Worm (Caenorhabditis elegans) whole organism, L1 larva: Measurements from ENCODE around the gene pals-27.
A peak's percentile ranks its signal among the peaks of the same experiment; 100 is the strongest.

Source experiments
- C04F5.9 ChIP-seq: sonication (generic microtip); optimal IDR thresholded peaks from 2 replicates; lab custom pipeline; 2016; ENCODE audit warnings: missing genetic modification characterization, missing compliant biosample characterization
- C16A3.4 ChIP-seq: fragments of 150-350 bp; optimal IDR thresholded peaks from 2 replicates; lab custom pipeline; 2014; ENCODE audit warnings: missing biosample characterization, missing genetic modification characterization
- C34B4.2 ChIP-seq: sonication (generic microtip); optimal IDR thresholded peaks from 2 replicates; lab custom pipeline; 2017; ENCODE audit warnings: mild to moderate bottlenecking, missing genetic modification characterization, missing compliant biosample characterization
- alr-1 ChIP-seq: fragments of 200-800 bp; sonication (Bioruptor generic); optimal IDR thresholded peaks from 2 replicates; lab custom pipeline; 2018; ENCODE audit warnings: borderline replicate concordance, mild to moderate bottlenecking, missing genetic modification characterization, missing compliant biosample characterization
- ama-1 ChIP-seq: fragments of 150-350 bp; optimal IDR thresholded peaks from 2 replicates; lab custom pipeline; 2014
- blmp-1 ChIP-seq: fragments of 150-350 bp; optimal IDR thresholded peaks from 2 replicates; lab custom pipeline; 2014; ENCODE audit warnings: missing biosample characterization, missing genetic modification characterization
- ceh-63 ChIP-seq: fragments of 200-800 bp; sonication (Bioruptor generic); optimal IDR thresholded peaks from 2 replicates; lab custom pipeline; 2018; ENCODE audit warnings: mild to moderate bottlenecking, missing genetic modification characterization, missing compliant biosample characterization
- ceh-8 ChIP-seq: fragments of 200-800 bp; sonication (Bioruptor generic); optimal IDR thresholded peaks from 2 replicates; lab custom pipeline; 2018; ENCODE audit warnings: mild to moderate bottlenecking, missing genetic modification characterization, moderate library complexity, missing compliant biosample characterization
- ceh-82 ChIP-seq, 3 experiments: fragments of 150-350 bp in 1 of 3; sonication (generic microtip) in 2 of 3; optimal IDR thresholded peaks; 2 replicates each; lab custom pipeline; 2014 to 2017; ENCODE audit warnings: missing biosample characterization in 3 of 3, missing genetic modification characterization in 3 of 3
- dpl-1 ChIP-seq, 3 experiments: fragments of 150-350 bp in 2 of 3; sonication (generic microtip) in 1 of 3; optimal IDR thresholded peaks; 2 replicates each; lab custom pipeline; 2014 to 2017; ENCODE audit warnings: missing biosample characterization in 3 of 3, missing genetic modification characterization in 3 of 3, missing genetic modification reagents in 3 of 3
- efl-1 ChIP-seq, 4 experiments: fragments of 150-350 bp; optimal IDR thresholded peaks in 3 of 4; peaks in 1 of 4; 1 replicate in 1 of 4; 2 replicates in 3 of 4; lab custom pipeline; 2014; ENCODE audit warnings: missing biosample characterization in 2 of 4, missing genetic modification characterization in 2 of 4, missing genetic modification reagents in 2 of 4
- egl-13 ChIP-seq: sonication (generic microtip); optimal IDR thresholded peaks from 2 replicates; lab custom pipeline; 2016; ENCODE audit warnings: missing genotype, missing genetic modification reagents, missing genetic modification characterization, missing compliant biosample characterization
- ets-5 ChIP-seq: fragments of 200-800 bp; sonication (Bioruptor generic); IDR thresholded peaks from 2 replicates; pipeline ENCODE4 v1.3.6; 2022; ENCODE audit warnings: missing genetic modification characterization, missing compliant biosample characterization
- fos-1 ChIP-seq: fragments of 150-350 bp; optimal IDR thresholded peaks from 2 replicates; lab custom pipeline; 2014; ENCODE audit warnings: missing biosample characterization, missing genetic modification characterization
- grh-1 ChIP-seq: fragments of 200-800 bp; sonication (Bioruptor generic); IDR thresholded peaks from 2 replicates; pipeline ENCODE4 v1.3.6; 2022; ENCODE audit warnings: missing genetic modification reagents, missing genetic modification characterization, missing compliant biosample characterization
- hlh-17 ChIP-seq: fragments of 200-800 bp; sonication (Bioruptor generic); optimal IDR thresholded peaks from 2 replicates; lab custom pipeline; 2018; ENCODE audit warnings: missing genetic modification characterization, mild to moderate bottlenecking, missing compliant biosample characterization, moderate library complexity, borderline replicate concordance
- hpl-2 ChIP-seq: fragments of 150-350 bp; optimal IDR thresholded peaks from 2 replicates; lab custom pipeline; 2014; ENCODE audit warnings: missing biosample characterization, missing genetic modification reagents, missing genetic modification characterization
- jun-1 ChIP-seq: fragments of 150-350 bp; optimal IDR thresholded peaks from 2 replicates; lab custom pipeline; 2014; ENCODE audit warnings: missing biosample characterization, missing genetic modification reagents, missing genetic modification characterization
- lin-13 ChIP-seq: fragments of 150-350 bp; optimal IDR thresholded peaks from 2 replicates; lab custom pipeline; 2014; ENCODE audit warnings: missing biosample characterization, missing genetic modification reagents, missing genetic modification characterization
- lin-15B ChIP-seq: fragments of 150-350 bp; sonication (generic microtip); optimal IDR thresholded peaks from 3 replicates; lab custom pipeline; 2014; ENCODE audit warnings: missing biosample characterization, missing genetic modification characterization
- mef-2 ChIP-seq: fragments of 150-350 bp; optimal IDR thresholded peaks from 2 replicates; lab custom pipeline; 2014; ENCODE audit warnings: missing biosample characterization, missing genetic modification characterization
- nhr-19 ChIP-seq: fragments of 200-800 bp; sonication (Bioruptor generic); conservative IDR thresholded peaks from 2 replicates; pipeline ENCODE4 v1.3.6; 2022; ENCODE audit warnings: missing genetic modification characterization, missing compliant biosample characterization
- nhr-237 ChIP-seq: fragments of 150-350 bp; optimal IDR thresholded peaks from 2 replicates; lab custom pipeline; 2014; ENCODE audit warnings: missing biosample characterization, missing genetic modification characterization
- nhr-47 ChIP-seq: sonication (generic microtip); optimal IDR thresholded peaks from 2 replicates; lab custom pipeline; 2016; ENCODE audit warnings: mild to moderate bottlenecking, missing genetic modification characterization, moderate library complexity, missing compliant biosample characterization
- nhr-76 ChIP-seq: sonication (generic microtip); optimal IDR thresholded peaks from 2 replicates; lab custom pipeline; 2017; ENCODE audit warnings: missing biosample characterization, missing genetic modification characterization
- nhr-85 ChIP-seq: sonication (generic microtip); peaks from one replicate; lab custom pipeline; 2016; ENCODE audit warnings: missing genetic modification characterization, inconsistent platforms, missing compliant biosample characterization
- nhr-90 ChIP-seq: sonication (generic microtip); optimal IDR thresholded peaks from 2 replicates; lab custom pipeline; 2016; ENCODE audit warnings: mild to moderate bottlenecking, missing genetic modification characterization, missing compliant biosample characterization; ENCODE audit not compliant: poor library complexity
- pag-3 ChIP-seq: sonication (generic microtip); optimal IDR thresholded peaks from 2 replicates; lab custom pipeline; 2017; ENCODE audit warnings: missing genetic modification characterization, mild to moderate bottlenecking, missing compliant biosample characterization, antibody characterized with exemption, borderline replicate concordance; ENCODE audit not compliant: insufficient read depth
- pax-3 ChIP-seq: fragments of 200-800 bp; sonication (Bioruptor generic); optimal IDR thresholded peaks from 2 replicates; lab custom pipeline; 2018; ENCODE audit warnings: mild to moderate bottlenecking, missing genetic modification characterization, moderate library complexity, missing compliant biosample characterization
- snu-23 ChIP-seq: sonication (generic microtip); optimal IDR thresholded peaks from 2 replicates; lab custom pipeline; 2016; ENCODE audit warnings: missing genetic modification characterization, missing compliant biosample characterization
- sup-37 ChIP-seq: fragments of 200-800 bp; sonication (Bioruptor generic); optimal IDR thresholded peaks from 2 replicates; lab custom pipeline; 2018; ENCODE audit warnings: mild to moderate bottlenecking, missing genetic modification characterization, missing compliant biosample characterization
- swsn-7 ChIP-seq: sonication (generic microtip); optimal IDR thresholded peaks from 2 replicates; lab custom pipeline; 2016; ENCODE audit warnings: missing genetic modification characterization, missing compliant biosample characterization
- tlp-1 ChIP-seq: fragments of 150-350 bp; optimal IDR thresholded peaks from 2 replicates; lab custom pipeline; 2014; ENCODE audit warnings: missing biosample characterization, missing genetic modification characterization
- unc-30 ChIP-seq: sonication (generic microtip); optimal IDR thresholded peaks from 2 replicates; lab custom pipeline; 2017; ENCODE audit warnings: missing biosample characterization, missing genetic modification characterization
- unc-86 ChIP-seq: sonication (generic microtip); optimal IDR thresholded peaks from 2 replicates; lab custom pipeline; 2016; ENCODE audit warnings: missing genetic modification characterization, missing compliant biosample characterization
- vab-15 ChIP-seq: sonication (generic microtip); optimal IDR thresholded peaks from 2 replicates; lab custom pipeline; 2017; ENCODE audit warnings: missing genotype, mild to moderate bottlenecking, missing genetic modification characterization, missing compliant biosample characterization
- xbp-1 ChIP-seq: sonication (generic microtip); optimal IDR thresholded peaks from 2 replicates; lab custom pipeline; 2016; ENCODE audit warnings: missing genetic modification characterization, missing compliant biosample characterization
- zag-1 ChIP-seq: fragments of 150-350 bp; optimal IDR thresholded peaks from 2 replicates; lab custom pipeline; 2014; ENCODE audit warnings: missing biosample characterization, missing genetic modification characterization
- zip-4 ChIP-seq: fragments of 200-800 bp; sonication (Bioruptor generic); optimal IDR thresholded peaks from 2 replicates; lab custom pipeline; 2018; ENCODE audit warnings: mild to moderate bottlenecking, missing genetic modification characterization, moderate library complexity, missing compliant biosample characterization
- ztf-4 ChIP-seq: fragments of 150-350 bp; optimal IDR thresholded peaks from 2 replicates; lab custom pipeline; 2014; ENCODE audit warnings: missing biosample characterization, missing genetic modification characterization

The pals-27 gene

DNA sequence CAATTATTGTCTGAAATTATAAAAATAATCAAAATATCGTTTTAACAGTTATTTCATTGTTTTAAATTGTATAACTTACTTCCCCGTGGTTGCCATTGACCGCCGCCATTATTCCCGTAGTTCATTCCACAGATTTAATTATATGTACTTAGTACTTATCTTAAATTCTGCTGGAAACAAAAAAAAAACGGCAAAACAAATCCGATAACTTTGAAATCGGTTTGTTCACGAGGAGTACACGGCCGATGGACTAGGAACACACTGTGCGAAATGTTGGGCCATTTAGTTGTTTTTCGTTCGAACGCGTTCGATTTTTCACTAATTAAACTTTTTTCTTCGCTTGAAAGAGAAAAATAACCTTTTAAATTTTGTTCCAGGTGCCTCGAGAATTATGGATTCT, 38.4 kb upstream of the pals-27 start, which contains the start of the genes B0285.3 and lcmt-1 (continued):
- TF ChIP-seq alr-1 (tag; lab: Kevin White, UChicago), result no peak
- TF ChIP-seq pag-3 (tag; lab: Kevin White, UChicago), result no peak
- TF ChIP-seq lin-13 (GFP tag; lab: Kevin White, UChicago), result no peak
- peak; percentile 49 for TF ChIP-seq nhr-19
- TF ChIP-seq nhr-85 (tag; lab: Kevin White, UChicago), result peak; percentile 82
- no peak for TF ChIP-seq nhr-76 (tag; lab: Kevin White, UChicago)
- no peak for TF ChIP-seq tlp-1
- no peak for TF ChIP-seq ets-5 (GFP tag; lab: Robert Waterston, UW)
- peak; percentile 24 to 60 (median 50) for TF ChIP-seq dpl-1 (GFP tag; optimal IDR thresholded peaks at IDR 0.05; lab: Kevin White, UChicago)
- peak in 2 of 3 experiments; percentile 8 to 26 for TF ChIP-seq ceh-82 (tag; optimal IDR thresholded peaks at IDR 0.05; lab: Kevin White, UChicago)
- peak; percentile 31 for TF ChIP-seq blmp-1 (tag; lab: Kevin White, UChicago)

DNA sequence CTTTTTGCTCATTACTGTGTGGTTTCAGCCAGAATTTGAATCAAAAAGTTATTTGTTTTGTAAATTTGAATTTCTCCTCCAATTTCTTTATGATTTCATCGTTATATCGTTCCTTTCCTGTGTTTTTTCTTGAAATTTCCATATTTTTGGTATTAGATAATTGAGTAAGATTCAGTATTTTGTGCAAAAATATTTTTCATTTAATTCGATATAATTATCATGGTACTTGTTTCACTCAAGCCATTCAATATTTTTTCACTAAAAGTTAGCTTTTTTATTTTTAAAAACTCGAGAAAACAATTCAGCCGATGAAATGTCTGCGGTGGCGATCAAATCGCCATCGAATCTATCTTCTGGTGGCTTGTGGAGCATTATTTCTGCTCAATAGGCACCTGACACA, 36.4 kb upstream of the pals-27 start, which contains the start of gene hse-5:
hse-5 (plus strand) TSS at position 301 of the 400 bp plus-strand sequence.
- TF ChIP-seq nhr-237 (tag; lab: Kevin White, UChicago), result no peak
- TF ChIP-seq nhr-85 (tag; lab: Kevin White, UChicago), result no peak
- TF ChIP-seq ama-1 (lab: Kevin White, UChicago), result no peak
- TF ChIP-seq unc-30 (tag; lab: Kevin White, UChicago), result no peak
- TF ChIP-seq ceh-8, result no peak
- no peak for TF ChIP-seq mef-2
- no peak for TF ChIP-seq nhr-47
- no peak for TF ChIP-seq fos-1 (tag; lab: Kevin White, UChicago)
- no peak for TF ChIP-seq zip-4
- TF ChIP-seq C04F5.9 (tag; lab: Kevin White, UChicago), result no peak
- no peak for TF ChIP-seq vab-15 (tag; lab: Kevin White, UChicago)
- no peak for TF ChIP-seq hpl-2 (GFP tag; lab: Kevin White, UChicago)
- TF ChIP-seq unc-86 (tag; lab: Kevin White, UChicago), result no peak
- TF ChIP-seq ztf-4 (tag; lab: Kevin White, UChicago), result no peak
- no peak for TF ChIP-seq alr-1 (tag; lab: Kevin White, UChicago)
- TF ChIP-seq nhr-76 (tag; lab: Kevin White, UChicago), result no peak
- no peak for TF ChIP-seq ceh-63
- TF ChIP-seq pax-3, result no peak
- TF ChIP-seq efl-1 (optimal IDR thresholded peaks at IDR 0.05; lab: Kevin White, UChicago), result no peak
- no peak for TF ChIP-seq efl-1 (GFP tag; optimal IDR thresholded peaks at IDR 0.05 in 1 of 2; lab: Kevin White, UChicago)
- TF ChIP-seq snu-23 (GFP tag; lab: Kevin White, UChicago), result no peak

ce11 chrIII:4349799-4350198, 31.6 kb upstream of the pals-27 start, which contains the start of gene B0285.6:
TSS of gene B0285.6 (plus strand) at chrIII:4350099.
- TF ChIP-seq C16A3.4 (tag; lab: Kevin White, UChicago) (no peak), grh-1 (GFP tag; lab: Robert Waterston, UW) (no peak), pag-3 (tag; lab: Kevin White, UChicago) (no peak), nhr-76 (tag; lab: Kevin White, UChicago) (no peak), ets-5 (GFP tag; lab: Robert Waterston, UW) (no peak), snu-23 (GFP tag; lab: Kevin White, UChicago) (no peak), vab-15 (tag; lab: Kevin White, UChicago) (no peak), nhr-90 (tag; lab: Kevin White, UChicago) (no peak), C34B4.2 (tag; lab: Kevin White, UChicago) (no peak), lin-15B (tag; lab: Kevin White, UChicago) (no peak), hlh-17 (GFP tag; lab: Kevin White, UChicago) (no peak), xbp-1 (tag; lab: Kevin White, UChicago) (no peak)

ce11 chrIII:4356384-4356783, 25.1 kb upstream of the pals-27 start, which contains the start of gene mnp-1:
TSS of gene mnp-1 (plus strand) at chrIII:4356594.
- TF ChIP-seq jun-1 (no peak), C34B4.2 (tag; lab: Kevin White, UChicago) (no peak), zag-1 (tag; lab: Kevin White, UChicago) (no peak), egl-13 (tag; lab: Kevin White, UChicago) (no peak), snu-23 (GFP tag; lab: Kevin White, UChicago) (no peak), swsn-7 (tag; lab: Kevin White, UChicago) (no peak), efl-1 (optimal IDR thresholded peaks at IDR 0.05; lab: Kevin White, UChicago) (no peak), efl-1 (GFP tag; optimal IDR thresholded peaks at IDR 0.05 in 1 of 2; lab: Kevin White, UChicago) (peak in 1 of 2 experiments; percentile 55), sup-37 (GFP tag; lab: Kevin White, UChicago) (no peak)
